Worm (Caenorhabditis elegans): ENCODE results near the gene grl-10.

The grl-10 gene

DNA sequence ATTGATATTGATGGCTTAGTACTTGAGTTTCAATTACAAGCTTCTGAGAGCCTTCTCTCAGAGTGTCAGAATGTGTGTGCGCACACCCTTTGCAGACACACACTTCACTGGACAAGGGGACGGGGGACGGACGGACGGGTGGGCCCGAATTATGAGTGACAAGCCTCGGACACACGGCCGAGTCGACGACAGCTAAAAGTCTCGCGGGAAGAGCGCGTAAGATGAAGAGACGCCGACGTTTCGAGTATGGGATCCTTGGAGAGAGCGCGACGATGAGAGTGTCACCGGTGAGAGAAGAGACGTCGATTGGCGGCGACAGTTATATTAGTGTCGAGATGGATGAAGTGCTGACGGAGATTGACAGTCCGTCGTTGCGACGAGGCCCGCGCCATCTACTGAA lies 28.4 kb upstream of the grl-10 start:
- TF ChIP-seq W03F9.2 (tag; optimal IDR thresholded peaks at IDR 0.05): no peak
- TF ChIP-seq him-1 (tag; optimal IDR thresholded peaks at IDR 0.05): no peak
- no peak for TF ChIP-seq dao-5 (tag; optimal IDR thresholded peaks at IDR 0.05)

DNA sequence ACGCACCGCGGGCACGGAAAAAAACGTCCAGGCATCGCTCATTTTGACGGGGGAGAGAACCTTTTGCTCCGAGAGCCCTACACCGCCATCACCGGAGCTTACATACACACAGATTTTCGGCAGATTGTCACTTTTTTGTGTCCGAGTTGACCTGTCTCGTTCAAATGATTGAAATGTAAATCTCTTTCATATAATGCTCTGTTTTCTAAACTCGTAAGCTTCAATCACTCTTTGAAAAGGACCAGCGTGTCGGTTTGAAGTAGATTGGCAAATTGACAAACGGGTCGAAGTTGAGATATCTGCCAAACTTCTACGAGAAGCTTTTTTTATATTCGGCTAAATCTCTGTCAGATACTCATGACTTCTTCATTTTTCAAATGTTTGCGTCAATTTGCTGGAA lies 27.2 kb upstream of the grl-10 start:
- TF ChIP-seq him-1 (tag; optimal IDR thresholded peaks at IDR 0.05): no peak
- TF ChIP-seq dao-5 (tag; optimal IDR thresholded peaks at IDR 0.05): no peak
- TF ChIP-seq W03F9.2 (tag; optimal IDR thresholded peaks at IDR 0.05): no peak

DNA sequence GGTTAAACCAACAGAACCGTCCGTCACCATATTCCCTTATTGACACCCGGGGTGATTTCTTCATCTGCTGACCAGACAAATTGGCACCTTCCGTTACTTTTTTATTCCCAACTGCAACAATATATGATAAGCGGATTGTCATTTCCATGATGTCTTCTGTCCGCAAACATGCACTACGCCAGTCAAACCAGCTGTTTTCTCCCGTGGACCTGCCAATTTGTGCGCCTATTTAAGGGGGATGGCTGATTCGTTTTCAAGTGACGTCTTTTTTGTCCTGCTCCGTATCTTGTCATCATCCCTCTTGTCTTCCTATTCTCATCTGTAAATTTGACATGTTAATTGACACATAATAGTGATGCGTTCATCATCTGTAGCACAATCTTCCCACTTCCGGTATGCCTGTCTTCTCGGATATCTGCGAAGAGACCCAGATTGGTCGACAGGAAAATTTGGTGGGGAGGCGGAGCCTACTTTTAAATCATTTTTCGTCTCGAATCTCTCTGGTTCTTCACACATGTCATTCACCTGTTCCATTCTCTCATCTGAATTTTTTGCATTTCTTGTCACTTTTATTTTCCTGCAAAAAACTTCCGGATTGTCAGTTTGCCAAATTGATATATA lies 26.2 kb upstream of the grl-10 start:
- TF ChIP-seq him-1 (tag; optimal IDR thresholded peaks at IDR 0.05) (no peak), W03F9.2 (tag; optimal IDR thresholded peaks at IDR 0.05) (no peak), dao-5 (tag; optimal IDR thresholded peaks at IDR 0.05) (no peak)

DNA sequence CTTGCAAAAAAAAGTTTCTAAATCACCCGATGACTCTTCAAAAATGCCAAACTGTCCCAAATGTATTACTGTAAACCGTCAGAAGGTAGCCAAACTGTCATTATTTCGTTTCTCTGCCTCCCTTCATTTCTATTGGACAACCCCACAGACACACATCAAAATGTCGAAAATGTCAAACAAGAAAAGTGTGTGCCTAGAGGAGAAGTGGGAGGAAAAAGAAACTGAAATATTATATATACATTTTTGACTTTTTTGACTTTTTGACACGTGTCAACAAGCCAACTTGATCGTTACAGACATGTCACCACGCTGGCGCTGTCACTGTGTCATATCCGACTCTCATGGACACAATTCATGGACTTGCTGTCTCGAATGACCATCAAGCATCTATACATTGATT lies 24.6 kb upstream of the grl-10 start:
- TF ChIP-seq W03F9.2 (tag; optimal IDR thresholded peaks at IDR 0.05): no peak

DNA sequence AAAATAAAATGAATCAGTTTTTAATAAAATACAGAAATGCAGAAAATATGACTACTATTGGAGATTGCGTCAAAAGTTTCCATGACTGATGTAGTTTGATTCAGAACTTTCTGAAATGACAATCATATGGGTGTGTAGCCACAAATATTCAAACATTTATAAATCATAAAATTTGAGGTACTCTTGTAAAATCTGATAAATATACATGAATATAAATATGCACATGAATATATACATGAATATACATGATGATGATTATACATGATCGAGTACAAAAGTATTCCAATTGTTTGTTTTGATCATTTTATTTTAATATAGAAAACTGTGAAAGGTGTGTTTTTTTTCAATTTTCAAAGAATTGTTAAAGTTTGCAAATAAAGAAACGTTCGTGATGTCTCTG lies 19.8 kb upstream of the grl-10 start, which contains the start of gene T05B11.4:
T05B11.4 (minus strand) TSS at position 101 of the 400 bp plus-strand sequence.
- TF ChIP-seq him-1 (tag; optimal IDR thresholded peaks at IDR 0.05) (no peak), W03F9.2 (tag; optimal IDR thresholded peaks at IDR 0.05) (no peak), dao-5 (tag; optimal IDR thresholded peaks at IDR 0.05) (no peak)

DNA sequence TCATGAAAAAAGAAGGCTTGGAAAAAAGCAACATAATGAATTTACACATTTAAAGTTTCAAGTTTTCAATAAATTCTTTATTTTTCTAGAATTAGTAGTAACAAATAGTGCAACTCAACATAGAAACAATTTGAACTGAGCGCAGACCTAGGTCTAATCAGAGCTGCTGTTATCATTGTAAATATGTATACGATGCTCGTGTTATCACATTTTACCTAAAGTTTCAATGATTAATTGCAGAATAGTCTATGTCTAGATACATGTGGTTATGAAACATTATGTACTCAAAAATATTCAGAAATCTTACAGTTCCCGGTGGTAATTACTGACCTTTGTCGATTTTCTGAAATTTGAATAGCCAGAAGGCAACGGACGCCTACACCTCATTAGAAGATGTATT lies 18.4 kb upstream of the grl-10 start:
- no peak for TF ChIP-seq W03F9.2 (tag; optimal IDR thresholded peaks at IDR 0.05)
- no peak for TF ChIP-seq him-1 (tag; optimal IDR thresholded peaks at IDR 0.05)
- TF ChIP-seq dao-5 (tag; optimal IDR thresholded peaks at IDR 0.05): no peak

DNA sequence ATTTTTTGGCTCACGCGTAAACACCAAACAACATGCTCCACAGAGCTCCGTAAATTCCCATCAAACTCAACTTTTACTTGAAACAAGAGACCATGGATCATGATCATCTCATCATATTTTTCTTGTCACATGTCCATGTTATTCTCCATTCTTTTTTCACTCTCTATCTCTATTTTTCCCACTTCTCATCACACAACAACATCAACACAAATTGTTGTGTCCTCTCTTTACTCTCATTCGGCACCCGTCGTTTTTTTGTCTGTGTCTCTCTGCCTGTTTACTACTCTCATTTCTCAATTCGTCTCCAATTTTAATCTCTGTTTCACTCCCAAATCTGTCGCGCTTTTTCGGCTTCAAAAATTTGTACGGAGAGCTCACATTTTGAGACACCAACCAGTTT lies 15.1 kb upstream of the grl-10 start:
- TF ChIP-seq him-1 (tag; optimal IDR thresholded peaks at IDR 0.05): no peak

DNA sequence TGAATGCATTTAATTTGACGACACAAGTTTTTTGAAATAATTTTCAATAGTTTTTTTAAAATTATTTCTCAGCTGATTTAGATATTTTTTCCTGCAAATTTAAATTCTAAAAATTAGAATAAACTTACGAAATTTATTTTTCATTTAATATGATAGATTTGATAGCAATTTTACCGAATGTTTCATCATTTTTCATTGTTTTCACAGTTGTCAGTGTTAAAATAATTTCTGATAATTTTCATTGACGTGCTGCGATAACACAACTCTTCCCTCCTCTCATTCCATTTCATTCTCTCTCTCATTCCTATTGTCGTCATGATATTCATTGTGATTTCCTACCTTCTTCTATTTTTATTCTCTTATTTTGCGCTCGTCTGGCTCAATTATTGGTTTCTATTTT lies 14.2 kb upstream of the grl-10 start, which contains the start of gene hint-3:
hint-3 (plus strand) TSS at position 301 of the 400 bp plus-strand sequence.
- TF ChIP-seq dao-5 (tag; optimal IDR thresholded peaks at IDR 0.05): no peak
- TF ChIP-seq him-1 (tag; optimal IDR thresholded peaks at IDR 0.05): no peak
- TF ChIP-seq W03F9.2 (tag; optimal IDR thresholded peaks at IDR 0.05): no peak

DNA sequence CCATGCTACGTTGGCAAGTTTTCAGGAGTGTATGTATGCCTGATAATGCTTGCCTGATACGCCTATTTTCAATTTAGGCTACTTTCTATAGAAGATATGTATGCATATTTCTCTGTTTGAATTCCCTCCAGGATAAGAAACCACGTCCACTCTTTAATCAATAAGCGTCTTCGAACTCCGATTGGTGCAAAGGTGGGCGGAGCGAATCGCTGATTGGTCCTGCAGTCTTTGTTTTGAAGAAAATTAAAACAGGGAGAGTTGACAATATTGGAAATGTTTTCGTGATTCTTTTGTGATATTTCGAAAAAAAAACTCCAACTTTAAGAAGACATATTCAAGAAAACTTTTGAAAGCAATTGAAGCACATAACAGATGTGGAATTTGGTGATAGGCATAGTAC lies 12.4 kb upstream of the grl-10 start:
- no peak for TF ChIP-seq dao-5 (tag; optimal IDR thresholded peaks at IDR 0.05)
- TF ChIP-seq him-1 (tag; optimal IDR thresholded peaks at IDR 0.05): no peak
- TF ChIP-seq W03F9.2 (tag; optimal IDR thresholded peaks at IDR 0.05): no peak

DNA sequence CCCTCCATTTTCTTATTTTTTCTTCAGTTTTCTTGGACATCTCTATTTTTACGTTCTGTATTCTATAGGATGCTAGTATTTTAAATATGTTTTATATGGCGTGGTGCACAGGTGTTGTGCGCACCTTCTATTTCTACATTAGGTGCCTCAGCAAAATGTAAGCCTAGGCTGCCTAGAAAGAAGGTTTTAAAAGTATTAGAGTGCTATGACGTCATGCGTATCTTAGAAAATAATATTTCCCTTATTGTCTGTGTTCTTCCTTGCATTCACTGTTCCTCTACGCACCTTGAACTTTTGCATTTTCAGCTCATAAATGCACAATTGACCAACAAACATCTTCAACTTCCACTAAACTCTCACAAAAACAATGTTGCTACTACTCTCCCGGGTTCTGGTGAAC lies 3.4 kb upstream of the grl-10 start, which contains the start of gene frpr-3:
frpr-3 (plus strand) TSS at position 301 of the 400 bp plus-strand sequence.
- TF ChIP-seq dao-5 (tag; optimal IDR thresholded peaks at IDR 0.05) (no peak), him-1 (tag; optimal IDR thresholded peaks at IDR 0.05) (no peak), W03F9.2 (tag; optimal IDR thresholded peaks at IDR 0.05) (no peak)

DNA sequence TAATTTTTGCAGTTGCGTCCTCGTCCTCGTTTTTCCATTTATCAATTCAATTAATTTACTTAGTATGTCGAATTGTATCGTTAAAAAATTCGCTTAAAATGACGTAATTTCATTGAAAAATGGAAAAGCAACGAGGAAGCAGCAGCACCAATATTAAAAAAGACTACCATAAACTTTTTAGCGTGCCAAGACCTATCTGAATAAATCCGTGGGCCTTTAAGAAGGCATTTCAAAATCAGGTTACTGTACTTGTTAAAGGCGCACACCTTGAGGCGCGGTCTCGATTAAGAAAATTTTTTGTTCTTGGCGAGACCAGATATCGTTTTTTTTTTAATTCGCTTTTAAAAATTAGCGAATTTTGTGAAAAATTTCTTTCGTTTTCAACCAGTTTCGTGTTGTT lies 698 bp upstream of the grl-10 start:
- no peak for TF ChIP-seq him-1 (tag; optimal IDR thresholded peaks at IDR 0.05)
- no peak for TF ChIP-seq dao-5 (tag; optimal IDR thresholded peaks at IDR 0.05)
- TF ChIP-seq W03F9.2 (tag; optimal IDR thresholded peaks at IDR 0.05): no peak

DNA sequence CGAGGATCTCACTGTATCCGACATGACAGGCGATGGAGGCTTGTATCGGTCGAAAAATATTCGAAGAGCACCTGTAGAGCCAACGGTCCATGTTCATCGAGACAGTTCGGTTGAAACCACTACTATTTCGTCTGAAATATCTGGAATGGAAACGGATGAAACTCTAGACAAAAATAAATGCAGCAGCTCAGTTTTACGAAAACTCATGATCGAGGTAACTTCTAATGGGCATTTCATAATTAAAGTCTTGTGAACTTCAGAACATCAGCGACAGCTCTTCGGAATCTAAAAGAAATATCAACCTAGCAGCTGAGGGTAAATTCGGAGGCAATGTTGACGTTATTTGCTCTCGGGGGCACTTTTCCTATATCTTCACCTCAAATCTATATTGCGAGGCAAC lies 881 bp downstream of the grl-10 start:
- TF ChIP-seq dao-5 (tag; optimal IDR thresholded peaks at IDR 0.05): no peak
- no peak for TF ChIP-seq him-1 (tag; optimal IDR thresholded peaks at IDR 0.05)
- no peak for TF ChIP-seq W03F9.2 (tag; optimal IDR thresholded peaks at IDR 0.05)

DNA sequence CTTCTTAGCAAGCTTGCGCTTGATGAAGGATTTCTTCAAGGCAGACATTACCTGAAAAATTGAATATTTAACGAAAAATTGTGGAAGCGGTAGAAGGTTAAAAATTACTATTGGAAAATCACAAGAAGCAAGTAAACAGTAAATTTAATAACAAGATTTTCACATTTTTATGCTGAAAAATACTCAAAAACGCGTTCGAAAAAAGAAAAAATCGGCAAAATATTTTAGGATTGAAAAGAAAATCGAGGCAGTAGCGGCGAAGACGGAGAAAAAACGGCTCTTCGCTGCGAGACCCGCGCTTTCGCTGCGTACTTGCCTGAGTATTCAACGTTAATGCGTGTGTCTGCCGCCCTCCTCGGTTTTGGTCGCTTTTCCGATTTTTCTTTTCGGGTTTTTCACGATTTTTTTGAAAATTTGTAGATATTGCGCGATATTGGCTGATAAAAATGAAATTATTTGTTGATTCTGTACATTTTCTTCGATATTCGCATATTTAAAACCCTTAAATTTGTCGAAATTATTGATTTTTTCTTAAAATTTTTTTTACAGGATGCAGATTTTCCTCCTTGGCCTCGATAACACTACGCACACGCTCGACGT lies 1.8 kb downstream of the grl-10 start, which contains the start of the genes rpl-39 and rps-30:
rpl-39 (minus strand) TSS at position 51 of the 600 bp plus-strand sequence.
rps-30 (plus strand) TSS at position 550 of the 600 bp plus-strand sequence.
- TF ChIP-seq dao-5 (tag; optimal IDR thresholded peaks at IDR 0.05): no peak
- TF ChIP-seq W03F9.2 (tag; optimal IDR thresholded peaks at IDR 0.05): peak; percentile 78

DNA sequence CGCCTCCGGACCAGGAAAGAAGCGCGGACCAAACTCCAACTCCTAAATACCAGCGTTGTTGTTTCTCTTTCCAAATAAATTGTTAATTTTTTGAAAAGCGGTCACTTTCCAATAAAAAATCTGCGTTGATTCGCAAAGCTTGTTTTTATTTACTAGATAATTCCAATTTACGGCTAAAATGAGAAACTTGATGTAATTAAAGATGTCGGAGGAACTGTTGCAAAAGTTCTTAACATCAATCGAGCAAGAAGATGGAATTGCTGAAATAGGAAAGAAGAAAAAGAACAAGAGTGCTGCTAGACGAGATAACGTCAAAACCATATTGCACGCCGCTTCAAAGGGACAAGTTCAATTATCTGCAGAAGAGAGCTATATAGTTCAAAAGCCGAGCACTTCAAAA lies 2.8 kb downstream of the grl-10 start, which contains the start of gene C26F1.3:
C26F1.3 (plus strand) TSS at position 203 of the 400 bp plus-strand sequence.
- no peak for TF ChIP-seq dao-5 (tag; optimal IDR thresholded peaks at IDR 0.05)

DNA sequence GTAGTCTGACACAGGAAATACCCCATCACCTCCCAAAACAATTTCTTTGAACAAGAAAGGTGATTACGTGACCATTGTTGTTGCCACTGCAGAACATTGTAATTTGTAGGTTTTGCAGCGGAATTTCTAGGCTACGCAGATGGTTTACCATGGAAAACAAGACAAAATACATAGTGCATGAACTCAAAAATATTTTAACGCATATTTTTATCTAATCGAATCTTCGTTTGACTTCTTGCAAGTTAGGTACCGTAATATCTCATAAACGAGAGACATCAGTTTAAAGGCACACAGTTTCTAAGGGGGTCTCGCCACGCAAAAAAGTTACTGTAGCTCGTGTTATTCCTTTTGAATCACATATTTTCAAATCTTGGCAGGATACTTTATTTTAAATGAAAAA lies 4.7 kb downstream of the grl-10 start:
- TF ChIP-seq him-1 (tag; optimal IDR thresholded peaks at IDR 0.05): no peak
- no peak for TF ChIP-seq W03F9.2 (tag; optimal IDR thresholded peaks at IDR 0.05)
- no peak for TF ChIP-seq dao-5 (tag; optimal IDR thresholded peaks at IDR 0.05)

Measured in whole organism, L4/young adult.